Fruit fly (Drosophila melanogaster) whole organism, embryonic: ENCODE data around the gene Cap-D3.
A peak's percentile ranks its signal among the peaks of the same experiment; 100 is the strongest.

Experiments
- Adf1 ChIP-seq: fragments of 200-800 bp; sonication (Bioruptor generic); IDR thresholded peaks from 2 replicates; pipeline ENCODE4 v1.3.6; 2022; ENCODE audit warnings: missing biosample characterization, missing genetic modification characterization
- Atf6 ChIP-seq: fragments of 200-800 bp; sonication (Bioruptor generic); IDR thresholded peaks from 2 replicates; pipeline ENCODE4 v1.3.6; 2022; ENCODE audit warnings: missing biosample characterization, missing genetic modification characterization
- BtbVII ChIP-seq: fragments of 200-800 bp; sonication (Bioruptor generic); optimal IDR thresholded peaks from 3 replicates; lab custom pipeline; 2017; ENCODE audit warnings: missing biosample characterization, mild to moderate bottlenecking, missing genetic modification characterization
- CG10462 ChIP-seq: fragments of 200-800 bp; sonication (Bioruptor generic); optimal IDR thresholded peaks from 2 replicates; lab custom pipeline; 2016; ENCODE audit warnings: missing biosample characterization, missing genetic modification characterization
- CG10959 ChIP-seq: fragments of 200-800 bp; sonication (Bioruptor generic); IDR thresholded peaks from 2 replicates; pipeline ENCODE4 v1.3.6; 2022; ENCODE audit warnings: missing biosample characterization, missing genetic modification characterization
- CG11456 ChIP-seq: fragments of 200-800 bp; sonication (Bioruptor generic); IDR thresholded peaks from 3 replicates; pipeline ENCODE4 v1.3.6; 2022; ENCODE audit warnings: missing biosample characterization, missing genetic modification characterization
- CG1233 ChIP-seq: fragments of 200-800 bp; sonication (Bioruptor generic); optimal IDR thresholded peaks from 4 replicates; lab custom pipeline; 2018; ENCODE audit warnings: missing biosample characterization, mild to moderate bottlenecking, missing genetic modification characterization
- CG14710 ChIP-seq: fragments of 200-800 bp; sonication (Bioruptor generic); optimal IDR thresholded peaks from 3 replicates; lab custom pipeline; 2019; ENCODE audit warnings: missing biosample characterization, mild to moderate bottlenecking, missing genetic modification characterization, moderate library complexity
- CG14860 ChIP-seq: fragments of 200-800 bp; sonication (Bioruptor generic); IDR thresholded peaks from 3 replicates; pipeline ENCODE4 v1.3.6; 2022; ENCODE audit warnings: missing biosample characterization, missing genetic modification characterization; ENCODE audit not compliant: partially characterized antibody
- CG15696 ChIP-seq: fragments of 200-800 bp; sonication (Bioruptor generic); optimal IDR thresholded peaks from 2 replicates; lab custom pipeline; 2019; ENCODE audit warnings: missing biosample characterization, mild to moderate bottlenecking, missing genetic modification characterization, moderate library complexity
- CG1603 ChIP-seq: fragments of 200-800 bp; sonication (Bioruptor generic); optimal IDR thresholded peaks from 2 replicates; lab custom pipeline; 2019; ENCODE audit warnings: missing biosample characterization, mild to moderate bottlenecking, missing genetic modification characterization, moderate library complexity
- CG17328 ChIP-seq: fragments of 200-800 bp; sonication (Bioruptor generic); IDR thresholded peaks from 2 replicates; pipeline ENCODE4 v1.3.6; 2022; ENCODE audit warnings: missing biosample characterization, missing genetic modification characterization
- CG17829 ChIP-seq: fragments of 200-800 bp; optimal IDR thresholded peaks from 2 replicates; lab custom pipeline; 2019; ENCODE audit warnings: missing biosample characterization, mild to moderate bottlenecking, missing genetic modification characterization, moderate library complexity
- CG1792 ChIP-seq: fragments of 200-800 bp; sonication (Bioruptor generic); optimal IDR thresholded peaks from 2 replicates; lab custom pipeline; 2016; ENCODE audit warnings: missing biosample characterization, missing genetic modification characterization
- CG2712 ChIP-seq: fragments of 200-800 bp; optimal IDR thresholded peaks from 3 replicates; lab custom pipeline; 2019; ENCODE audit warnings: missing biosample characterization, mild to moderate bottlenecking, missing genetic modification characterization, moderate library complexity
- CG33213 ChIP-seq: fragments of 200-800 bp; sonication (Bioruptor generic); optimal IDR thresholded peaks from 3 replicates; lab custom pipeline; 2016; ENCODE audit warnings: missing biosample characterization, missing genetic modification characterization
- CG4404 ChIP-seq: fragments of 200-800 bp; sonication (Bioruptor generic); IDR thresholded peaks from 2 replicates; pipeline ENCODE4 v1.3.6; 2022; ENCODE audit warnings: missing biosample characterization, missing genetic modification characterization
- CG4820 ChIP-seq: fragments of 200-800 bp; sonication (Bioruptor generic); optimal IDR thresholded peaks from 3 replicates; lab custom pipeline; 2016; ENCODE audit warnings: missing biosample characterization, missing genetic modification characterization
- CG7928 ChIP-seq: fragments of 200-800 bp; sonication (Bioruptor generic); optimal IDR thresholded peaks from 2 replicates; lab custom pipeline; 2017; ENCODE audit warnings: missing biosample characterization, mild to moderate bottlenecking, missing genetic modification characterization
- CG8765 ChIP-seq: fragments of 200-800 bp; sonication (Bioruptor generic); IDR thresholded peaks from 2 replicates; pipeline ENCODE4 v1.3.6; 2022; ENCODE audit warnings: missing biosample characterization, missing genetic modification characterization
- CG9727 ChIP-seq: fragments of 200-800 bp; sonication (Bioruptor generic); optimal IDR thresholded peaks from 3 replicates; lab custom pipeline; 2017; ENCODE audit warnings: missing biosample characterization, mild to moderate bottlenecking, missing genetic modification characterization
- Ets65A ChIP-seq: fragments of 200-800 bp; sonication (Bioruptor generic); peaks from one replicate; lab custom pipeline; 2016; ENCODE audit warnings: missing biosample characterization, missing genetic modification characterization
- Hey ChIP-seq: fragments of 200-800 bp; sonication (Bioruptor generic); optimal IDR thresholded peaks from 3 replicates; lab custom pipeline; 2018; ENCODE audit warnings: missing biosample characterization, mild to moderate bottlenecking, missing genetic modification characterization
- Hmx ChIP-seq: fragments of 200-800 bp; sonication (Bioruptor generic); optimal IDR thresholded peaks from 2 replicates; lab custom pipeline; 2016; ENCODE audit warnings: missing biosample characterization, missing genetic modification characterization
- Hr39 ChIP-seq: fragments of >200 bp; optimal IDR thresholded peaks from 2 replicates; lab custom pipeline; 2017
- Lhr ChIP-seq: fragments of 200-800 bp; sonication (Bioruptor generic); optimal IDR thresholded peaks from 3 replicates; lab custom pipeline; 2017; ENCODE audit warnings: mild to moderate bottlenecking, missing biosample characterization, missing genetic modification reagents, missing genetic modification characterization
- Med ChIP-seq: fragments of 200-800 bp; sonication (Bioruptor generic); peaks from one replicate; lab custom pipeline; 2016; ENCODE audit warnings: missing biosample characterization, missing genetic modification characterization, mild to moderate bottlenecking, inconsistent platforms, moderate library complexity
- Xrp1 ChIP-seq: fragments of 200-800 bp; sonication (Bioruptor generic); IDR thresholded peaks from 2 replicates; pipeline ENCODE4 v1.3.6; 2022; ENCODE audit warnings: missing biosample characterization, missing genetic modification characterization
- ac ChIP-seq: fragments of 200-800 bp; sonication (Bioruptor generic); optimal IDR thresholded peaks from 3 replicates; lab custom pipeline; 2017; ENCODE audit warnings: missing biosample characterization, mild to moderate bottlenecking, missing genetic modification characterization
- ara ChIP-seq: fragments of 200-800 bp; sonication (Bioruptor generic); IDR thresholded peaks from 2 replicates; pipeline ENCODE4 v1.3.6; 2022; ENCODE audit warnings: missing biosample characterization, missing genetic modification characterization
- chif ChIP-seq, 2 experiments: fragments of 200-800 bp; sonication (Bioruptor generic); optimal IDR thresholded peaks; 3 replicates each; lab custom pipeline; 2016; ENCODE audit warnings: missing biosample characterization in 2 of 2, missing genetic modification characterization in 2 of 2
- dan ChIP-seq: fragments of 200-800 bp; sonication (Bioruptor generic); IDR thresholded peaks from 2 replicates; pipeline ENCODE4 v1.3.6; 2022; ENCODE audit warnings: missing biosample characterization, missing genetic modification characterization
- dmrt11E ChIP-seq: fragments of 200-800 bp; sonication (Bioruptor generic); optimal IDR thresholded peaks from 3 replicates; lab custom pipeline; 2018; ENCODE audit warnings: missing biosample characterization, mild to moderate bottlenecking, missing genetic modification characterization, moderate library complexity
- eyg ChIP-seq: fragments of 200-800 bp; sonication (Bioruptor generic); optimal IDR thresholded peaks from 3 replicates; lab custom pipeline; 2016; ENCODE audit warnings: missing biosample characterization, missing genetic modification characterization
- fd64A ChIP-seq: fragments of 200-800 bp; sonication (Bioruptor generic); optimal IDR thresholded peaks from 3 replicates; lab custom pipeline; 2018; ENCODE audit warnings: missing biosample characterization, mild to moderate bottlenecking, missing genetic modification characterization
- gcm ChIP-seq: fragments of 200-800 bp; sonication (Bioruptor generic); optimal IDR thresholded peaks from 2 replicates; lab custom pipeline; 2019; ENCODE audit warnings: missing biosample characterization, mild to moderate bottlenecking, missing genetic modification characterization, moderate library complexity
- gem ChIP-seq: fragments of 200-800 bp; sonication (Bioruptor generic); optimal IDR thresholded peaks from 2 replicates; lab custom pipeline; 2019; ENCODE audit warnings: missing biosample characterization, mild to moderate bottlenecking, missing genetic modification characterization, moderate library complexity
- gsb ChIP-seq: fragments of 200-800 bp; sonication (Bioruptor generic); IDR thresholded peaks from 2 replicates; pipeline ENCODE4 v1.3.6; 2022; ENCODE audit warnings: missing biosample characterization, missing genetic modification characterization
- lola ChIP-seq, 3 experiments: fragments of >200 bp in 2 of 3; fragments of 200-800 bp in 1 of 3; sonication (Bioruptor generic) in 1 of 3; optimal IDR thresholded peaks; 2 replicates each; lab custom pipeline; 2017 to 2019; ENCODE audit warnings: missing biosample characterization in 3 of 3, missing genetic modification characterization in 3 of 3, mild to moderate bottlenecking in 1 of 3, moderate library complexity in 1 of 3
- oc ChIP-seq: fragments of 200-800 bp; sonication (Bioruptor generic); optimal IDR thresholded peaks from 2 replicates; lab custom pipeline; 2018; ENCODE audit warnings: missing biosample characterization, mild to moderate bottlenecking, missing genetic modification characterization, moderate library complexity
- phol ChIP-seq: fragments of 200-800 bp; sonication (Bioruptor generic); optimal IDR thresholded peaks from 3 replicates; lab custom pipeline; 2018; ENCODE audit warnings: missing biosample characterization, mild to moderate bottlenecking, missing genetic modification characterization, moderate library complexity
- pros ChIP-seq: fragments of 200-800 bp; sonication (Bioruptor generic); optimal IDR thresholded peaks from 3 replicates; lab custom pipeline; 2019; ENCODE audit warnings: missing biosample characterization, mild to moderate bottlenecking, missing genetic modification characterization, moderate library complexity
- repo ChIP-seq: fragments of 200-800 bp; sonication (Bioruptor generic); optimal IDR thresholded peaks from 2 replicates; lab custom pipeline; 2016; ENCODE audit warnings: missing biosample characterization, missing genetic modification characterization
- sens ChIP-seq: fragments of 200-800 bp; sonication (Bioruptor generic); peaks from one replicate; lab custom pipeline; 2016; ENCODE audit warnings: missing biosample characterization, missing genetic modification characterization
- sens-2 ChIP-seq: fragments of 200-800 bp; sonication (Bioruptor generic); IDR thresholded peaks from 2 replicates; pipeline ENCODE4 v1.3.6; 2022; ENCODE audit warnings: missing biosample characterization, missing genetic modification characterization
- slou ChIP-seq: fragments of 200-800 bp; sonication (Bioruptor generic); optimal IDR thresholded peaks from 3 replicates; lab custom pipeline; 2016; ENCODE audit warnings: missing biosample characterization, missing genetic modification characterization
- stc ChIP-seq: fragments of 200-800 bp; sonication (Bioruptor generic); IDR thresholded peaks from 2 replicates; pipeline ENCODE4 v1.3.6; 2022; ENCODE audit warnings: missing biosample characterization, missing genetic modification characterization
- unc-4 ChIP-seq: fragments of 200-800 bp; sonication (Bioruptor generic); IDR thresholded peaks from 2 replicates; pipeline ENCODE4 v1.3.6; 2022; ENCODE audit warnings: missing biosample characterization, missing genetic modification characterization; ENCODE audit not compliant: partially characterized antibody
- zen ChIP-seq: fragments of 200-800 bp; sonication (Bioruptor generic); optimal IDR thresholded peaks from 3 replicates; lab custom pipeline; 2018; ENCODE audit warnings: missing biosample characterization, mild to moderate bottlenecking, missing genetic modification characterization, moderate library complexity
- zfh1 ChIP-seq: fragments of 200-800 bp; sonication (Bioruptor generic); IDR thresholded peaks from 3 replicates; pipeline ENCODE4 v1.3.6; 2022; ENCODE audit warnings: missing biosample characterization, missing genetic modification characterization
- zfh2 ChIP-seq: fragments of 200-800 bp; sonication (Bioruptor generic); optimal IDR thresholded peaks from 2 replicates; lab custom pipeline; 2016; ENCODE audit warnings: missing biosample characterization, missing genetic modification characterization

Gene Cap-D3

DNA sequence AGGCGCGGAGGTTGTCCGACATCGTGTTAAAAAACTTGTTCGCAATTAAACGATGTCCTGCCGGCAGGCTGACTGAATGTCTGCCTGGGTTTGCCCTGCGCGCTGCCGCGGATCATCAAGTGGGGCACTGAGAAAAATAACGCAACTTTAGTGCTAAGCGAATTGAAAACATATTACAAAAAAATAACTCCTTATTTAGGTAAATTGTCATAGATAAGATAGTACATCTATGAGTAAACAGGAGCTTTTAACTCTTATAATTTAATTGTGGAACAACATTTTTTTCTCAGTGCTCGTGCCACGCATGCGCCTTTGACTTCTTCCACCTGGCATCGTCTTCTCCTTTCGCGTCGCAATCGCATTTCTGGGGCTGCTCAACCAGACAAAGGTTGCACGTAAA, 45.7 kb upstream of the Cap-D3 start (continued):
- TF ChIP-seq unc-4 (GFP tag; lab: Robert Waterston, UW): no peak
- TF ChIP-seq slou (GFP tag; lab: Kevin White, UChicago): no peak
- no peak for TF ChIP-seq chif (GFP tag; optimal IDR thresholded peaks at IDR 0.05; lab: Kevin White, UChicago)
- no peak for TF ChIP-seq CG14860 (GFP tag; lab: Robert Waterston, UW)
- no peak for TF ChIP-seq Hr39 (lab: Kevin White, UChicago)
- no peak for TF ChIP-seq Hmx (GFP tag; lab: Kevin White, UChicago)
- peak; percentile 28 for TF ChIP-seq gem (tag; lab: Kevin White, UChicago)
- TF ChIP-seq CG17328 (GFP tag; lab: Robert Waterston, UW): peak; percentile 49; the same call in 1 of the 2 replicates
- no peak for TF ChIP-seq pros
- TF ChIP-seq ara: peak; percentile 62; the same call in 1 of the 2 replicates
- no peak for TF ChIP-seq eyg (GFP tag; lab: Kevin White, UChicago)
- TF ChIP-seq CG8765 (GFP tag; lab: Robert Waterston, UW): peak; percentile 38; the same call in 1 of the 2 replicates
- TF ChIP-seq Med (GFP tag; lab: Kevin White, UChicago): peak; percentile 11
- TF ChIP-seq ac (GFP tag; lab: Kevin White, UChicago): peak; percentile 27
- TF ChIP-seq dmrt11E (tag; lab: Kevin White, UChicago): peak; percentile 58
- peak in 1 of 3 experiments; percentile 36 for TF ChIP-seq lola (GFP tag; optimal IDR thresholded peaks at IDR 0.05; lab: Kevin White, UChicago)
- TF ChIP-seq CG2712 (tag; lab: Kevin White, UChicago): peak; percentile 20
- TF ChIP-seq CG4820 (GFP tag; lab: Kevin White, UChicago): no peak
- peak; percentile 94 for TF ChIP-seq Ets65A (GFP tag; lab: Kevin White, UChicago)
- TF ChIP-seq zfh2: no peak
- TF ChIP-seq CG33213: no peak
- TF ChIP-seq gcm (GFP tag; lab: Kevin White, UChicago): no peak
- TF ChIP-seq stc (GFP tag; lab: Robert Waterston, UW): 0 out of 2 replicates have a peak, but pooled peaks have one; percentile 11
- TF ChIP-seq Adf1 (GFP tag; lab: Robert Waterston, UW): no peak
- no peak for TF ChIP-seq fd64A (GFP tag; lab: Kevin White, UChicago)
- peak; percentile 10 for TF ChIP-seq CG14710 (tag; lab: Kevin White, UChicago)
- no peak for TF ChIP-seq gsb (GFP tag; lab: Robert Waterston, UW)
- no peak for TF ChIP-seq CG11456
- TF ChIP-seq CG10959 (GFP tag; lab: Robert Waterston, UW): peak; percentile 64
- TF ChIP-seq CG1603: peak; percentile 23
- TF ChIP-seq Hey (tag; lab: Kevin White, UChicago): no peak
- TF ChIP-seq zen: peak; percentile 49
- TF ChIP-seq CG10462 (GFP tag; lab: Kevin White, UChicago): no peak
- no peak for TF ChIP-seq oc (tag; lab: Kevin White, UChicago)
- TF ChIP-seq zfh1: 0 out of 3 replicates have a peak, but pooled peaks have one; percentile 34
- TF ChIP-seq Lhr (GFP tag; lab: Kevin White, UChicago): no peak
- TF ChIP-seq CG15696 (tag; lab: Kevin White, UChicago): peak; percentile 35
- TF ChIP-seq phol (tag; lab: Kevin White, UChicago): peak; percentile 4
- 0 out of 2 replicates have a peak, but pooled peaks have one; percentile 30 for TF ChIP-seq CG4404 (GFP tag; lab: Robert Waterston, UW)
- TF ChIP-seq sens-2 (GFP tag; lab: Robert Waterston, UW): 0 out of 2 replicates have a peak, but pooled peaks have one; percentile 41
- TF ChIP-seq CG9727 (GFP tag; lab: Kevin White, UChicago): peak; percentile 45
- no peak for TF ChIP-seq repo (GFP tag; lab: Kevin White, UChicago)
- no peak for TF ChIP-seq CG7928 (GFP tag; lab: Kevin White, UChicago)
- TF ChIP-seq sens (GFP tag; lab: Kevin White, UChicago): peak; percentile 56
- no peak for TF ChIP-seq CG1233 (GFP tag; lab: Kevin White, UChicago)
- TF ChIP-seq Atf6: no peak
- TF ChIP-seq dan (GFP tag; lab: Robert Waterston, UW): 0 out of 2 replicates have a peak, but pooled peaks have one; percentile 20
- TF ChIP-seq CG1792 (GFP tag; lab: Kevin White, UChicago): no peak
- peak; percentile 68; the same call in 1 of the 2 replicates for TF ChIP-seq Xrp1 (GFP tag; lab: Robert Waterston, UW)
- TF ChIP-seq BtbVII (GFP tag; lab: Kevin White, UChicago): no peak
- TF ChIP-seq CG17829 (tag; lab: Kevin White, UChicago): peak; percentile 28
